Fruit fly (Drosophila melanogaster) Kc167 (cell line): Measurements from ENCODE around the gene KFase.

Source experiments
- Sin3A ChIP-seq: fragments of >200 bp; optimal IDR thresholded peaks from 2 replicates; lab custom pipeline; 2018; ENCODE audit warnings: missing external identifiers
- h ChIP-seq: fragments of >200 bp; optimal IDR thresholded peaks from 3 replicates; lab custom pipeline; 2018; ENCODE audit warnings: missing external identifiers
- insv ChIP-seq: fragments of >200 bp; optimal IDR thresholded peaks from 3 replicates; lab custom pipeline; 2018; ENCODE audit warnings: missing external identifiers
- psq ChIP-seq: fragments of >200 bp; optimal IDR thresholded peaks from 2 replicates; lab custom pipeline; 2017; ENCODE audit warnings: missing external identifiers

DNA sequence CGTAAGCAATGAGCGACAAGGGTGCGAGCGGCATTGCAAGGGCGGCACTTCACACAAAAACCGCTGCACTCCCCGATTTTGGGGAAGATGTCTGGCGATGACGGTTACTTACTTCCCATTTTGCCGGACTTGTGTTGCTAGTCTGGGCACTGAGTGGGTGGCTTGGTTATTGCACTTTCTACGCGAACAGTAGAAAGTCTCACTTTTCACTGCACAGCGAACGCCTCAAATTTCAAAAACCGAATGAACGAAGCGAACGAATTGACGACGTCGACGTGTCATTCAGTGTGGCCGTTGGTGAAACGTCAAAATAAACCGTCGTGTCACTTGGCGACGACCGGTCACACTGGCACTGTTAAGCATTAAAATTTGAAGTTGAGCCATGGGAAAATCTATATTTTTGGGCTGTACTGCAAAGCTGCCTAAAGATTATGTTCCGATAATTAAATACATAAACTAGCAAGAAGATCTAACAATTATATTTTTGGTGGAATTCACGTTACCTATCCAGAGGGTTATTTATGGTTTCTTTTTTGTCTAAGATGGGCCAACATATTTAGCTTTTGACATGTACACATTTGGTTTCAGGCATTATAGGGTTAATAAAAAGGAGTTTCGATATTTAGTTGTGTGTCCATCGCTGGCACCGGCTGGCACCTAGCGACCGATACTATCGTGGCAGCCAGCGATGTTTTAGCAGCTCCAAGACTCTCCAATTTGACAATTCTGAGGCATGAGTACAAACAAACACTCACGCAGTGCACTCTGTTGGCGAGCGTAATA lies 8.2 kb downstream of the KFase start, which contains the start of the genes Sec61alpha and Daxx:
- TF ChIP-seq psq (lab: Kevin White, UChicago) (no peak), h (lab: Kevin White, UChicago) (no peak), Sin3A (lab: Kevin White, UChicago) (no peak), insv (lab: Kevin White, UChicago) (no peak)
